Worm (Caenorhabditis elegans) whole organism, young adult: ENCODE measurements around the gene rrf-3.

Experiments
- B0019.2 ChIP-seq: fragments of 200-800 bp; sonication (Bioruptor generic); conservative IDR thresholded peaks from 2 replicates; pipeline ENCODE4 v1.3.6; 2022; ENCODE audit warnings: missing genetic modification reagents, missing genetic modification characterization, missing compliant biosample characterization
- B0261.1 ChIP-seq: sonication (generic microtip); optimal IDR thresholded peaks from 2 replicates; lab custom pipeline; 2016; ENCODE audit warnings: mild to moderate bottlenecking, missing genetic modification characterization, moderate library complexity, missing compliant biosample characterization
- F22D6.2 ChIP-seq: sonication (generic microtip); optimal IDR thresholded peaks from 2 replicates; lab custom pipeline; 2016; ENCODE audit warnings: mild to moderate bottlenecking, missing genetic modification characterization, missing compliant biosample characterization
- F23B12.7 ChIP-seq: sonication (generic microtip); optimal IDR thresholded peaks from 2 replicates; lab custom pipeline; 2017; ENCODE audit warnings: missing genetic modification characterization, mild to moderate bottlenecking, missing compliant biosample characterization, antibody characterized with exemption, moderate library complexity; ENCODE audit not compliant: insufficient read depth
- F57A8.1 ChIP-seq: fragments of 200-800 bp; sonication (Bioruptor generic); optimal IDR thresholded peaks from 2 replicates; lab custom pipeline; 2018; ENCODE audit warnings: mild to moderate bottlenecking, missing genetic modification characterization, moderate library complexity, missing compliant biosample characterization
- K11D2.4 ChIP-seq: fragments of 200-800 bp; sonication (Bioruptor generic); IDR thresholded peaks from 2 replicates; pipeline ENCODE4 v1.3.6; 2022; ENCODE audit warnings: missing genetic modification reagents, missing genetic modification characterization, missing compliant biosample characterization
- K12H6.12 ChIP-seq: fragments of 200-800 bp; sonication (Bioruptor generic); optimal IDR thresholded peaks from 2 replicates; lab custom pipeline; 2018; ENCODE audit warnings: mild to moderate bottlenecking, missing genetic modification characterization, missing compliant biosample characterization
- T07F8.4 ChIP-seq: sonication (generic microtip); optimal IDR thresholded peaks from 2 replicates; lab custom pipeline; 2016; ENCODE audit warnings: mild to moderate bottlenecking, missing genetic modification characterization, moderate library complexity, missing compliant biosample characterization
- T26A5.8 ChIP-seq: sonication (generic microtip); optimal IDR thresholded peaks from 2 replicates; lab custom pipeline; 2016; ENCODE audit warnings: missing genetic modification characterization, missing compliant biosample characterization
- Y53G8AR.9 ChIP-seq: fragments of 200-800 bp; sonication (Bioruptor generic); conservative IDR thresholded peaks from 2 replicates; pipeline ENCODE4 v1.3.6; 2022; ENCODE audit warnings: missing genetic modification reagents, missing genetic modification characterization, missing compliant biosample characterization
- Y56A3A.18 ChIP-seq: fragments of 200-800 bp; sonication (Bioruptor generic); IDR thresholded peaks from 2 replicates; pipeline ENCODE4 v1.3.6; 2022; ENCODE audit warnings: missing genetic modification reagents, missing genetic modification characterization, missing compliant biosample characterization
- Y79H2A.3 ChIP-seq: fragments of 200-800 bp; sonication (Bioruptor generic); conservative IDR thresholded peaks from 2 replicates; pipeline ENCODE4 v1.3.6; 2022; ENCODE audit warnings: missing genetic modification reagents, missing genetic modification characterization, missing compliant biosample characterization
- Y95B8A.8 ChIP-seq: fragments of 200-800 bp; sonication (Bioruptor generic); IDR thresholded peaks from 2 replicates; pipeline ENCODE4 v1.3.6; 2022; ENCODE audit warnings: missing genetic modification reagents, missing genetic modification characterization, missing compliant biosample characterization
- akir-1 ChIP-seq: fragments of 200-800 bp; sonication (Bioruptor generic); optimal IDR thresholded peaks from 2 replicates; lab custom pipeline; 2018; ENCODE audit warnings: mild to moderate bottlenecking, missing genetic modification characterization, moderate library complexity, missing compliant biosample characterization
- ama-1 ChIP-seq, 3 experiments: fragments of 150-350 bp in 1 of 3; sonication (generic microtip) in 2 of 3; optimal IDR thresholded peaks; 2 replicates each; lab custom pipeline; 2014 to 2018; ENCODE audit warnings: missing biosample characterization in 2 of 3, missing genetic modification characterization in 2 of 3, missing genetic modification reagents in 2 of 3
- aptf-2 ChIP-seq: fragments of 200-800 bp; sonication (Bioruptor generic); conservative IDR thresholded peaks from 2 replicates; pipeline ENCODE4 v1.3.6; 2022; ENCODE audit warnings: missing genetic modification reagents, missing genetic modification characterization, missing compliant biosample characterization
- aptf-3 ChIP-seq: fragments of 200-800 bp; sonication (Bioruptor generic); IDR thresholded peaks from 2 replicates; pipeline ENCODE4 v1.3.6; 2022; ENCODE audit warnings: missing genetic modification characterization, missing compliant biosample characterization
- atf-7 ChIP-seq: sonication (generic microtip); optimal IDR thresholded peaks from 2 replicates; lab custom pipeline; 2017; ENCODE audit warnings: mild to moderate bottlenecking, missing genetic modification characterization, missing compliant biosample characterization
- athp-1 ChIP-seq: sonication (generic microtip); optimal IDR thresholded peaks from 2 replicates; lab custom pipeline; 2017; ENCODE audit warnings: mild to moderate bottlenecking, missing genetic modification characterization, missing compliant biosample characterization
- attf-6 ChIP-seq: fragments of 200-800 bp; sonication (Bioruptor generic); IDR thresholded peaks from 2 replicates; pipeline ENCODE4 v1.3.6; 2022; ENCODE audit warnings: missing genetic modification reagents, missing genetic modification characterization, missing compliant biosample characterization
- cebp-2 ChIP-seq: fragments of 200-800 bp; sonication (Bioruptor generic); IDR thresholded peaks from 2 replicates; pipeline ENCODE4 v1.3.6; 2022; ENCODE audit warnings: missing genetic modification characterization, missing compliant biosample characterization
- ceh-100 ChIP-seq: fragments of 200-800 bp; sonication (Bioruptor generic); IDR thresholded peaks from 2 replicates; pipeline ENCODE4 v1.3.6; 2022; ENCODE audit warnings: missing genetic modification reagents, missing genetic modification characterization, missing compliant biosample characterization
- ceh-27 ChIP-seq: fragments of 200-800 bp; sonication (Bioruptor generic); optimal IDR thresholded peaks from 2 replicates; lab custom pipeline; 2018; ENCODE audit warnings: mild to moderate bottlenecking, missing genetic modification characterization, moderate library complexity, missing compliant biosample characterization
- ceh-40 ChIP-seq: fragments of 200-800 bp; sonication (Bioruptor generic); IDR thresholded peaks from 2 replicates; pipeline ENCODE4 v1.3.6; 2022; ENCODE audit warnings: missing genetic modification characterization, missing compliant biosample characterization
- ceh-58 ChIP-seq: fragments of 200-800 bp; sonication (Bioruptor generic); IDR thresholded peaks from 2 replicates; pipeline ENCODE4 v1.3.6; 2022; ENCODE audit warnings: missing genetic modification characterization, missing compliant biosample characterization
- ceh-79 ChIP-seq: sonication (generic microtip); optimal IDR thresholded peaks from 2 replicates; lab custom pipeline; 2017; ENCODE audit warnings: mild to moderate bottlenecking, missing genetic modification characterization, missing compliant biosample characterization
- ceh-91 ChIP-seq: fragments of 200-800 bp; sonication (Bioruptor generic); IDR thresholded peaks from 2 replicates; pipeline ENCODE4 v1.3.6; 2022; ENCODE audit warnings: missing genetic modification reagents, missing genetic modification characterization, missing compliant biosample characterization
- chd-7 ChIP-seq: sonication (generic microtip); optimal IDR thresholded peaks from 2 replicates; lab custom pipeline; 2016; ENCODE audit warnings: mild to moderate bottlenecking, missing genetic modification characterization, moderate library complexity, missing compliant biosample characterization
- die-1 ChIP-seq: sonication (generic microtip); optimal IDR thresholded peaks from 2 replicates; lab custom pipeline; 2016; ENCODE audit warnings: missing genotype, mild to moderate bottlenecking, missing genetic modification characterization, missing compliant biosample characterization
- ekl-4 ChIP-seq: fragments of 200-800 bp; sonication (Bioruptor generic); IDR thresholded peaks from 2 replicates; pipeline ENCODE4 v1.3.6; 2022; ENCODE audit warnings: missing genetic modification reagents, missing genetic modification characterization, missing compliant biosample characterization
- hlh-12 ChIP-seq: sonication (generic microtip); optimal IDR thresholded peaks from 2 replicates; lab custom pipeline; 2016; ENCODE audit warnings: missing genetic modification characterization, missing compliant biosample characterization
- hmg-1.2 ChIP-seq: fragments of 200-800 bp; sonication (Bioruptor generic); IDR thresholded peaks from 2 replicates; pipeline ENCODE4 v1.3.6; 2022; ENCODE audit warnings: missing genetic modification reagents, missing genetic modification characterization, missing compliant biosample characterization
- lag-1 ChIP-seq: fragments of 200-800 bp; sonication (Bioruptor generic); IDR thresholded peaks from 2 replicates; pipeline ENCODE4 v1.3.6; 2022; ENCODE audit warnings: missing genetic modification reagents, missing genetic modification characterization, missing compliant biosample characterization
- lin-26 ChIP-seq: fragments of 200-800 bp; sonication (Bioruptor generic); IDR thresholded peaks from 2 replicates; pipeline ENCODE4 v1.3.6; 2022; ENCODE audit warnings: missing genetic modification reagents, missing genetic modification characterization, missing compliant biosample characterization
- lir-1 ChIP-seq: fragments of 200-800 bp; sonication (Bioruptor generic); conservative IDR thresholded peaks from 2 replicates; pipeline ENCODE4 v1.3.6; 2022; ENCODE audit warnings: missing genetic modification reagents, missing genetic modification characterization, missing compliant biosample characterization
- madf-3 ChIP-seq: fragments of 200-800 bp; sonication (Bioruptor generic); IDR thresholded peaks from 2 replicates; pipeline ENCODE4 v1.3.6; 2022; ENCODE audit warnings: missing genetic modification reagents, missing genetic modification characterization, missing compliant biosample characterization
- mes-4 ChIP-seq: sonication (generic microtip); optimal IDR thresholded peaks from 2 replicates; lab custom pipeline; 2016; ENCODE audit warnings: missing genotype, missing genetic modification characterization, missing compliant biosample characterization
- nfyb-1 ChIP-seq: fragments of 200-800 bp; sonication (Bioruptor generic); IDR thresholded peaks from 2 replicates; pipeline ENCODE4 v1.3.6; 2022; ENCODE audit warnings: missing genetic modification reagents, missing genetic modification characterization, missing compliant biosample characterization
- pha-4 ChIP-seq: fragments of 150-350 bp; sonication (generic microtip); optimal IDR thresholded peaks from 2 replicates; lab custom pipeline; 2014; ENCODE audit warnings: missing biosample characterization, missing genetic modification reagents, missing genetic modification characterization
- repo-1 ChIP-seq: sonication (generic microtip); optimal IDR thresholded peaks from 2 replicates; lab custom pipeline; 2017; ENCODE audit warnings: mild to moderate bottlenecking, missing genetic modification characterization, missing compliant biosample characterization
- rpc-1 ChIP-seq, 2 experiments: fragments of 150-350 bp in 1 of 2; sonication (generic microtip) in 1 of 2; optimal IDR thresholded peaks; 2 replicates each; lab custom pipeline; 2014 to 2018; ENCODE audit warnings: missing biosample characterization in 1 of 2, missing genetic modification characterization in 1 of 2, missing genetic modification reagents in 1 of 2, missing genotype in 1 of 2
- sdz-38 ChIP-seq: sonication (generic microtip); optimal IDR thresholded peaks from 2 replicates; lab custom pipeline; 2016; ENCODE audit warnings: missing genotype, missing genetic modification characterization, missing compliant biosample characterization
- sea-2 ChIP-seq: fragments of 200-800 bp; sonication (Bioruptor generic); IDR thresholded peaks from 2 replicates; pipeline ENCODE4 v1.3.6; 2022; ENCODE audit warnings: missing genetic modification characterization, missing compliant biosample characterization
- snpc-1.3 ChIP-seq: sonication (generic microtip); optimal IDR thresholded peaks from 2 replicates; lab custom pipeline; 2017; ENCODE audit warnings: missing genetic modification characterization, mild to moderate bottlenecking, missing compliant biosample characterization, antibody characterized with exemption, moderate library complexity, missing genotype, missing genetic modification reagents; ENCODE audit not compliant: insufficient read depth
- tlf-1 ChIP-seq: fragments of 200-800 bp; sonication (Bioruptor generic); optimal IDR thresholded peaks from 2 replicates; lab custom pipeline; 2018; ENCODE audit warnings: mild to moderate bottlenecking, missing genetic modification characterization, missing compliant biosample characterization
- unc-62 ChIP-seq: fragments of 150-350 bp; optimal IDR thresholded peaks from 2 replicates; lab custom pipeline; 2014; ENCODE audit warnings: missing biosample characterization, missing genetic modification reagents, missing genetic modification characterization
- ztf-25 ChIP-seq: fragments of 200-800 bp; sonication (Bioruptor generic); IDR thresholded peaks from 2 replicates; pipeline ENCODE4 v1.3.6; 2022; ENCODE audit warnings: missing genetic modification reagents, missing genetic modification characterization, missing compliant biosample characterization
- ztf-28 ChIP-seq: fragments of 200-800 bp; sonication (Bioruptor generic); IDR thresholded peaks from 2 replicates; pipeline ENCODE4 v1.3.6; 2022; ENCODE audit warnings: missing genetic modification reagents, missing genetic modification characterization, missing compliant biosample characterization

rrf-3 gene

ce11 chrII:8185016-8185493 lies 22.8 kb downstream of the rrf-3 start, which contains the start of the genes mig-5 and cct-1 (continued):
- TF ChIP-seq Y79H2A.3 (GFP tag; lab: Robert Waterston, UW) (no peak), Y56A3A.18 (GFP tag; lab: Robert Waterston, UW) (peak; percentile 86; the same call in 1 of the 2 replicates), ceh-27 (GFP tag; lab: Kevin White, UChicago) (peak; percentile 84), hmg-1.2 (GFP tag; lab: Robert Waterston, UW) (peak; percentile 75), atf-7 (tag; lab: Kevin White, UChicago) (peak; percentile 73), rpc-1 (optimal IDR thresholded peaks at IDR 0.05; lab: Kevin White, UChicago) (peak; percentile 41), rpc-1 (tag; optimal IDR thresholded peaks at IDR 0.05; lab: Kevin White, UChicago) (no peak), ama-1 (optimal IDR thresholded peaks at IDR 0.05; lab: Kevin White, UChicago) (no peak), ama-1 (GFP tag; optimal IDR thresholded peaks at IDR 0.05; lab: Kevin White, UChicago) (no peak), snpc-1.3 (tag; lab: Kevin White, UChicago) (peak; percentile 62), pha-4 (tag; lab: Kevin White, UChicago) (peak; percentile 86), sea-2 (no peak), akir-1 (GFP tag; lab: Kevin White, UChicago) (no peak), K11D2.4 (GFP tag; lab: Robert Waterston, UW) (peak; percentile 94), repo-1 (tag; lab: Kevin White, UChicago) (peak; percentile 84), ceh-91 (peak; percentile 87), F23B12.7 (tag; lab: Kevin White, UChicago) (peak; percentile 83), T26A5.8 (tag; lab: Kevin White, UChicago) (no peak), athp-1 (tag; lab: Kevin White, UChicago) (peak; percentile 81), B0019.2 (GFP tag; lab: Robert Waterston, UW) (0 out of 2 replicates have a peak, but pooled peaks have one; percentile 22), Y53G8AR.9 (GFP tag; lab: Robert Waterston, UW) (peak; percentile 77; the same call in 1 of the 2 replicates), aptf-2 (no peak), lir-1 (GFP tag; lab: Robert Waterston, UW) (peak; percentile 74), sdz-38 (tag; lab: Kevin White, UChicago) (no peak), ceh-58 (GFP tag; lab: Robert Waterston, UW) (no peak), lag-1 (GFP tag; lab: Robert Waterston, UW) (no peak), ceh-40 (GFP tag; lab: Robert Waterston, UW) (no peak), lin-26 (no peak), nfyb-1 (GFP tag; lab: Robert Waterston, UW) (peak; percentile 96), madf-3 (GFP tag; lab: Robert Waterston, UW) (peak; percentile 83; the same call in 1 of the 2 replicates), K12H6.12 (peak; percentile 77), B0261.1 (tag; lab: Kevin White, UChicago) (no peak), F22D6.2 (peak; percentile 60), die-1 (tag; lab: Kevin White, UChicago) (peak; percentile 30), aptf-3 (no peak), unc-62 (no peak), attf-6 (GFP tag; lab: Robert Waterston, UW) (0 out of 2 replicates have a peak, but pooled peaks have one; percentile 33), cebp-2 (GFP tag; lab: Robert Waterston, UW) (no peak)

ce11 chrII:8187516-8187915 lies 25.3 kb downstream of the rrf-3 start:
- TF ChIP-seq chd-7 (tag; lab: Kevin White, UChicago) (no peak), B0019.2 (GFP tag; lab: Robert Waterston, UW) (no peak), ztf-28 (GFP tag; lab: Robert Waterston, UW) (no peak), ekl-4 (GFP tag; lab: Robert Waterston, UW) (0 out of 2 replicates have a peak, but pooled peaks have one; percentile 15), tlf-1 (peak; percentile 50), hlh-12 (tag; lab: Kevin White, UChicago) (no peak), attf-6 (GFP tag; lab: Robert Waterston, UW) (0 out of 2 replicates have a peak, but pooled peaks have one; percentile 10), ceh-79 (tag; lab: Kevin White, UChicago) (no peak), ztf-25 (no peak), mes-4 (peak; percentile 21), ceh-100 (no peak), lin-26 (0 out of 2 replicates have a peak, but pooled peaks have one; percentile 29), Y53G8AR.9 (GFP tag; lab: Robert Waterston, UW) (peak; percentile 78), sea-2 (no peak), Y95B8A.8 (GFP tag; lab: Robert Waterston, UW) (no peak), F57A8.1 (GFP tag; lab: Kevin White, UChicago) (no peak), T07F8.4 (tag; lab: Kevin White, UChicago) (no peak)
